Fruit fly (Drosophila melanogaster): ENCODE measurements around the gene sba.

Gene sba

DNA sequence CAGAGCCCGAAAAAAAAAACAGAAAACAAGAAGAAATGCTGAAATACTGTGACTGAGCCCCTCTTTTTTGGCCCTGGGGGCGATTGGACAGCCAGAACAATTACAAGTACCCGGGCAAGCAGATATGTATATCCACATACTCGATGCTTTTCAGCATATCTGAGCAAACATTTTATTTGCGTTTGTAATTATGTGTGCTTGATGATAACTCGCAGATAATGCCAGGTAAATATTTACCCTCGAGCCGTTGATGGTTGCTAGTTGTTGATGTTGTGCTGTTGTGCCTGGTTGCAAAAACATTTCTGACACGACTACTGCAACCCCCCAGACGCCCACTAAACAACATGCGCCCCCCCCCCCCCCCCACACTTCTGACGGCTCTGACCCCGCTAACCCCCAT, 3.4 kb downstream of the sba start:
- TF ChIP-seq CG33017 (tag; optimal IDR thresholded peaks at IDR 0.05): no peak
- TF ChIP-seq CG14711 (tag; optimal IDR thresholded peaks at IDR 0.05): no peak
- no peak for TF ChIP-seq CG5204 (GFP tag; optimal IDR thresholded peaks at IDR 0.05)
- no peak for TF ChIP-seq CG1620 (GFP tag; optimal IDR thresholded peaks at IDR 0.05)
- no peak for TF ChIP-seq Clk (GFP tag; optimal IDR thresholded peaks at IDR 0.05)
- TF ChIP-seq CG7101 (tag; optimal IDR thresholded peaks at IDR 0.05): no peak
- TF ChIP-seq Hr96 (GFP tag; optimal IDR thresholded peaks at IDR 0.05): no peak
- TF ChIP-seq Crg-1 (GFP tag; optimal IDR thresholded peaks at IDR 0.05): no peak
- no peak for TF ChIP-seq bab1 (GFP tag; optimal IDR thresholded peaks at IDR 0.05)
- TF ChIP-seq cnc (optimal IDR thresholded peaks at IDR 0.05): no peak
- TF ChIP-seq CG11617 (GFP tag; optimal IDR thresholded peaks at IDR 0.05): no peak
- TF ChIP-seq Mnt (GFP tag; optimal IDR thresholded peaks at IDR 0.05): no peak
- TF ChIP-seq kay (GFP tag; ENCODE audit: borderline replicate concordance): no peak

DNA sequence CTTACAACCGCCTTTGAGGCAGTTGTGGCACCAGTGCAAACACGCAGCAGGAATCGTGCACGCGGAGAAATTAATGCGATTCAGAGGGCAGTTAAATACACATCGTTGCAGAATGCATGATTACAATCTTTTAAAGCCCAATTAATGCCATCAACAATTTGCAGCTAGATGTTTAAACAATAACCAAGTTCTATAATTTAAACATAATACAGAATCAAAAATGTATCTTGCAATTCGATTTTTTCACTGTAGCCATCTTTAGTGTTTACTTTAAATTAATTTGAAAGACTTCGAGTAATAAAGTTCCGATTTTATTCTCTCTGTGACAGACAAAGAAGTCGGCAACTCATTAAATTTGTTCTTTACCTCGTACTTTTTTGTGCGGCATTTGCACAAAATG, 6.8 kb downstream of the sba start:
- TF ChIP-seq CG12768 (GFP tag; optimal IDR thresholded peaks at IDR 0.05) (no peak), Clk (GFP tag; optimal IDR thresholded peaks at IDR 0.05) (no peak), CG7101 (tag; optimal IDR thresholded peaks at IDR 0.05) (no peak)

DNA sequence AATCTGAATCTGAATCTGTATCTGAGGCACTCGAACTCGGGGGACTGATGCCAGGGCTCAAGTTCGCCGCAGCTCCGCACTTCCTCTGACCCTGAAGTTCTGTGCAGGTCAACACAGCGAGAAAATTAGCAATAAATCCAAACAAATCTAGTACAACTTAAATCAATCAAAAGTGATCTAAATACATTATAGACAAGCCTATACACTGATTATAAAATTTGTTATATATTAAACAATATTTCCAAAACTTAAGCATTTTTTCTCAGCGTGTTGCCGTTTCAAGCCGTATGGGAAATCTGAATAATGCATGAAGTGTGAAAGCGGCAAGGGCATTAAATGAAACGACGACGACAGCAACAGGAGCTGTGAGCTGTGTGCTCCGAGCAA, 7.7 kb downstream of the sba start:
- TF ChIP-seq CG7045 (GFP tag; optimal IDR thresholded peaks at IDR 0.05) (no peak), Hr96 (GFP tag; optimal IDR thresholded peaks at IDR 0.05) (no peak), CG14711 (tag; optimal IDR thresholded peaks at IDR 0.05) (peak; percentile 5)

DNA sequence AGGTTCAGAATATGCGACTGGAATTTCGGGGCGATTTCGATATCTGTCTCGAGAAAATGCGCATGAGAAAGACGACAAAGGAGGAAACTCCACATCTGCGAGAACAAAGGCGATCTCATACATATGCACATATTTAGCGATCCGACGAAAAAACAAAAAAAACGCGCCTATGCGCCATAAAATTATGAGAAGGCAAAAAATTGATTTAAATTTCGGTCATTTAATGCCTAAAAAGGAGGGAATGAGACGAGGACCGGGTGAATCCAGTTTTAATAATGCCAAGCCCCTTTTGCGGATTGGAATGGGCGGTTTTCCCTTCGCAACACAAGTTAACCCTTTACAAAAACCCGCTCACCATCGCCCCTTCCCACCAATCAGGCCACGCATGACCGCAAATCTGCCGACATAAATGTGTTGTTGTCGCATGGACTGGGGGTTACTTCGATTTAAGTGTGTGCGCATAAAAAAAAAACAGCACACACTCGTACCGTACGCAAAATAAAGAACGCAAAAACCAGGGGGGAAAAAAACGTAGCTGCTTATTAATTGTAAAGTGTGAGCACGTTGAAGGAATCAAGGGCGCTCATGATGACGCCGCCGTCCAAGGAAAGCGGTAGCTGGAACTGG, 8.2 kb downstream of the sba start:
- TF ChIP-seq CG11617 (GFP tag; optimal IDR thresholded peaks at IDR 0.05): no peak

DNA sequence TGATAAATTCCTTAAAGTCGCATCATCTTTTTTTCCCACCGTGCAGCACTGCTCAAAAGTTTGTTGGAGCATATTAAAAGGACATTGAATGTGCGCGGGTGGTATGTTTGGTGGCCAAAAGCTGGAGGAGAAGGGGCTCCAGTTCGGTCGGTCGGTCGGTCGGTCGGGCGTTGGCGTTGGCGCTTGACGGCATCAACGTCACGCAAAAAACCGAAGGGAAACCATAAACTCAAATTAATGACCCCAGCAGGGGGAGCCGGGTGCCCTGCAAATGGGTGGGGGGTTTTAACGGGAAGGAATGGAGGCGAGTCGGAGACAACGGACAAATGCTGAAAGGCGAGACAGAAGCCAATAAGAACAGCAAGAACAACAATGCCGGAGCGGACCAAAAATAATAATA, 10.4 kb downstream of the sba start:
- TF ChIP-seq cic (GFP tag; optimal IDR thresholded peaks at IDR 0.05) (no peak), CG1620 (GFP tag; optimal IDR thresholded peaks at IDR 0.05) (no peak), CG14711 (tag; optimal IDR thresholded peaks at IDR 0.05) (no peak), CG33017 (tag; optimal IDR thresholded peaks at IDR 0.05) (no peak), Crg-1 (GFP tag; optimal IDR thresholded peaks at IDR 0.05) (no peak), CG5204 (GFP tag; optimal IDR thresholded peaks at IDR 0.05) (no peak), CG12768 (GFP tag; optimal IDR thresholded peaks at IDR 0.05) (no peak), Clk (GFP tag; optimal IDR thresholded peaks at IDR 0.05) (no peak), pad (GFP tag; optimal IDR thresholded peaks at IDR 0.05) (no peak), cnc (optimal IDR thresholded peaks at IDR 0.05) (no peak), kay (GFP tag; ENCODE audit: borderline replicate concordance) (no peak), CG7101 (tag; optimal IDR thresholded peaks at IDR 0.05) (no peak), CG7045 (GFP tag; optimal IDR thresholded peaks at IDR 0.05) (no peak), tj (GFP tag; optimal IDR thresholded peaks at IDR 0.05) (no peak), toe (GFP tag; optimal IDR thresholded peaks at IDR 0.05) (no peak), CG11617 (GFP tag; optimal IDR thresholded peaks at IDR 0.05) (no peak), Mnt (GFP tag; optimal IDR thresholded peaks at IDR 0.05) (no peak), bab1 (GFP tag; optimal IDR thresholded peaks at IDR 0.05) (no peak), ovo (GFP tag; optimal IDR thresholded peaks at IDR 0.05) (no peak), Hr96 (GFP tag; optimal IDR thresholded peaks at IDR 0.05) (no peak)

DNA sequence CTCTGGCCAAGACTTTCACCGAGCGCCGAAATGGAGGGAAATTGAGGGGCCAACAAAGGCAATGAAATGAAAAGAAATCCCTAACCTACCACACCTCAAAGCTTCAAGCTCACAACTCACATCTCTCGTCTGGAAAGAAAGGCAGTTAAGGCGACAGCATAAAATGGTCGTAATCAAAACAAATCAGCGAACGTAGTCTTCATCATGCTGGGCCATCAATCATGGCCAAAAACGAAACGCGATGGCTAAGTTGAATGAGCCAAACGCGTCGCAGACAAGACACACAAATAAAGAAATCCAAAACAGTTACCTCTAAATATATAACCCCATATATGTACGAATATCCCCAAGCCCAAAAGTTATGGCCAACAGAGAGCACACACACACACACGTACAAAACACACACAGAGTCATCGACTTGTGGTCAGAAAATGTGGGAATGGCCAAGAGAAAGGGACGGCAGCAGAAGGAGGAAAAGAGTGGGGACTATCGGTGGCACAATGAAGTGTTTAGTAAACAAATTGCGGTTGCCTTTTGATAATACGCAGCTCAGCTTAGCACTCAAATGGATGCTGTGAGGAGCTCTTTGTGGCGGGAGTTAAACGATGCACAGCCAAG, 11.6 kb downstream of the sba start:
- TF ChIP-seq CG5204 (GFP tag; optimal IDR thresholded peaks at IDR 0.05) (no peak), ovo (GFP tag; optimal IDR thresholded peaks at IDR 0.05) (no peak), pad (GFP tag; optimal IDR thresholded peaks at IDR 0.05) (no peak), cnc (optimal IDR thresholded peaks at IDR 0.05) (no peak), CG33017 (tag; optimal IDR thresholded peaks at IDR 0.05) (no peak)

DNA sequence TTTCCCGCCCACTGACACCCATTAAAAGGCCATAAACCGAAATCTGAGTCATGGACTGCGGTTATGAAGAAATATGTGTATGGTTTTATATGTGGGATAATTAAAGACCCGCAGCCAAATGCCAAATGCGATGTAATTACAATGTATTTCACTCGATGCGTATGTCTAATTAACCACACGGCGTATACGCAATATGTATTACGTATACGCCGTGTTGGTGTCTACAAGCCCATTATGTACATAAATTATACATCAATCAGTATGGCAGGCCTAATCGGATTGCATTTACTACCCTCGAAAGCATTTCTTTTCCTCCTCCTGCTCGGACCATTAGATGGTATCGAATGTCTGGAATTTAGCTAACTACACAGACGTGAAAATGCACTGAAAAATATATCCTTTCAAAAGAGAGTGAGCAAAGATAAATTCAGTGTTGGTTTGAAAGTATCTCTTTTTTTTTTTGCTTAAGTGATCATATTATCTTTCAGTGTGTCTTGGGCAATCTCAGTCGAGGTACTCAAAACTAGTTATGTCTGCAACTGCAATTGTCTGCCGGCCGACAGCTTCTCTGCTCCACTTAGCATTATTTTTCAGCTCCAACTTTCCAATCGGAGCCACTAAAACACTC, 12.4 kb downstream of the sba start:
- TF ChIP-seq CG12768 (GFP tag; optimal IDR thresholded peaks at IDR 0.05) (no peak), cnc (optimal IDR thresholded peaks at IDR 0.05) (no peak), Mnt (GFP tag; optimal IDR thresholded peaks at IDR 0.05) (no peak), toe (GFP tag; optimal IDR thresholded peaks at IDR 0.05) (no peak), ovo (GFP tag; optimal IDR thresholded peaks at IDR 0.05) (no peak), CG5204 (GFP tag; optimal IDR thresholded peaks at IDR 0.05) (no peak), tj (GFP tag; optimal IDR thresholded peaks at IDR 0.05) (no peak), CG1620 (GFP tag; optimal IDR thresholded peaks at IDR 0.05) (no peak), Hr96 (GFP tag; optimal IDR thresholded peaks at IDR 0.05) (no peak)

All from whole organism, adult.